Worm (Caenorhabditis elegans) whole organism, mixed stage, embryonic: ENCODE data around the gene nspc-15.

Experiments used
- blmp-1 ChIP-seq: fragments of 150-350 bp; optimal IDR thresholded peaks from 2 replicates; lab custom pipeline; 2014; ENCODE audit warnings: missing biosample characterization, missing genetic modification characterization
- ces-1 ChIP-seq: fragments of 150-350 bp; optimal IDR thresholded peaks from 2 replicates; lab custom pipeline; 2014; ENCODE audit warnings: missing biosample characterization, missing genetic modification reagents, missing genetic modification characterization
- lin-13 ChIP-seq: fragments of 150-350 bp; optimal IDR thresholded peaks from 2 replicates; lab custom pipeline; 2014; ENCODE audit warnings: missing biosample characterization, missing genetic modification characterization
- nhr-12 ChIP-seq: fragments of 150-350 bp; optimal IDR thresholded peaks from 2 replicates; lab custom pipeline; 2014; ENCODE audit warnings: missing biosample characterization, missing genetic modification characterization
- nhr-28 ChIP-seq: fragments of 150-350 bp; optimal IDR thresholded peaks from 2 replicates; lab custom pipeline; 2014; ENCODE audit warnings: missing biosample characterization, missing genetic modification characterization
- pha-4 ChIP-seq: fragments of 150-350 bp; optimal IDR thresholded peaks from 2 replicates; lab custom pipeline; 2018; ENCODE audit warnings: missing biosample characterization, missing genetic modification reagents, missing genetic modification characterization
- snpc-4 ChIP-seq: fragments of 150-350 bp; optimal IDR thresholded peaks from 2 replicates; lab custom pipeline; 2014; ENCODE audit warnings: missing biosample characterization, missing genetic modification characterization
- unc-62 ChIP-seq: fragments of 150-350 bp; optimal IDR thresholded peaks from 2 replicates; lab custom pipeline; 2014; ENCODE audit warnings: missing biosample characterization, missing genetic modification reagents, missing genetic modification characterization
- ztf-11 ChIP-seq: fragments of 150-350 bp; optimal IDR thresholded peaks from 2 replicates; lab custom pipeline; 2014; ENCODE audit warnings: missing biosample characterization, missing genetic modification characterization

ce11 chrX:12315268-12315667 is 45.3 kb upstream of the nspc-15 start, which contains the start of gene xtr-2:
- TF ChIP-seq nhr-12: no peak
- no peak for TF ChIP-seq pha-4 (tag; lab: Kevin White, UChicago)
- TF ChIP-seq blmp-1 (tag; lab: Kevin White, UChicago): no peak
- TF ChIP-seq unc-62: no peak
- TF ChIP-seq ces-1 (GFP tag; lab: Kevin White, UChicago): no peak
- TF ChIP-seq nhr-28 (tag; lab: Kevin White, UChicago): no peak
- TF ChIP-seq snpc-4 (tag; lab: Kevin White, UChicago): no peak
- no peak for TF ChIP-seq ztf-11 (tag; lab: Kevin White, UChicago)
- no peak for TF ChIP-seq lin-13
